Worm (Caenorhabditis elegans) whole organism, L3 larva: Measurements from ENCODE around the gene R105.1.

Experiments
- nhr-23 ChIP-seq: fragments of 150-350 bp; optimal IDR thresholded peaks from 2 replicates; lab custom pipeline; 2014; ENCODE audit warnings: missing biosample characterization, missing genetic modification reagents, missing genetic modification characterization
- zag-1 ChIP-seq: fragments of 150-350 bp; optimal IDR thresholded peaks from 2 replicates; lab custom pipeline; 2014; ENCODE audit warnings: missing biosample characterization, missing genetic modification characterization

DNA sequence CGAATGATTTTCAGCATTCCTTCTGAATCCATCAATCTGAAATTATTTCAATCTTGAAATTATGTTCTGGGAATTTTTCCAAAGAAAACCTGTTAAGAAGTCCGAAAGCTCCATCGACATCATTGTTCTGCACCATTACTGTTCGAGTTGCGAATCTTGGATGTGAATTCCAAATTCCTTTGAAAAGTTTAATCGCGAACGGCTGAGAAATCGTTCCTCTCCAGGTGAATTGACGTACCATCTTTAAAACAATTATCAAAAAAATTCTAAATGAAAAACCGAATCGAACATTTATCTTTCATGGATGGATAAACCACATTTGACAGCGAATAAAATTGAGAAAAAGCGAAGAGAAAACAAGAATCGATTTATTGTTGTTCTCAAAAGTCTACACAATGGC, 25.8 kb downstream of the R105.1 start, which contains the start of gene mrps-21:
- TF ChIP-seq zag-1 (no peak), nhr-23 (tag; lab: Kevin White, UChicago) (no peak)
